Fruit fly (Drosophila melanogaster) whole organism, embryonic: ENCODE data around the gene CG31800.

Experiments
- CG10274 ChIP-seq: fragments of 200-800 bp; sonication (Bioruptor generic); optimal IDR thresholded peaks from 3 replicates; lab custom pipeline; 2017; ENCODE audit warnings: missing biosample characterization, mild to moderate bottlenecking, missing genetic modification characterization
- CG11456 ChIP-seq: fragments of 200-800 bp; sonication (Bioruptor generic); IDR thresholded peaks from 3 replicates; pipeline ENCODE4 v1.3.6; 2022; ENCODE audit warnings: missing biosample characterization, missing genetic modification characterization
- CG12391 ChIP-seq: fragments of 200-800 bp; sonication (Bioruptor generic); optimal IDR thresholded peaks from 3 replicates; lab custom pipeline; 2018; ENCODE audit warnings: missing biosample characterization, mild to moderate bottlenecking, missing genetic modification characterization, moderate library complexity
- CG12769 ChIP-seq: fragments of 200-800 bp; sonication (Bioruptor generic); optimal IDR thresholded peaks from 2 replicates; lab custom pipeline; 2019; ENCODE audit warnings: missing biosample characterization, mild to moderate bottlenecking, missing genetic modification characterization, moderate library complexity
- CG13287 ChIP-seq: fragments of 200-800 bp; sonication (Bioruptor generic); IDR thresholded peaks from 2 replicates; pipeline ENCODE4 v1.3.6; 2022; ENCODE audit warnings: missing biosample characterization, missing genetic modification characterization; ENCODE audit not compliant: partially characterized antibody
- CG1603 ChIP-seq: fragments of 200-800 bp; sonication (Bioruptor generic); optimal IDR thresholded peaks from 2 replicates; lab custom pipeline; 2019; ENCODE audit warnings: missing biosample characterization, mild to moderate bottlenecking, missing genetic modification characterization, moderate library complexity
- CG17912 ChIP-seq: fragments of 200-800 bp; sonication (Bioruptor generic); optimal IDR thresholded peaks from 2 replicates; lab custom pipeline; 2018; ENCODE audit warnings: missing biosample characterization, mild to moderate bottlenecking, missing genetic modification characterization
- CG18476 ChIP-seq: fragments of 200-800 bp; sonication (Bioruptor generic); optimal IDR thresholded peaks from 2 replicates; lab custom pipeline; 2016; ENCODE audit warnings: missing biosample characterization, mild to moderate bottlenecking, missing genetic modification characterization
- CG30431 ChIP-seq: fragments of 200-800 bp; sonication (Bioruptor generic); optimal IDR thresholded peaks from 2 replicates; lab custom pipeline; 2017; ENCODE audit warnings: missing biosample characterization, missing genetic modification characterization
- CG33213 ChIP-seq: fragments of 200-800 bp; sonication (Bioruptor generic); optimal IDR thresholded peaks from 3 replicates; lab custom pipeline; 2016; ENCODE audit warnings: missing biosample characterization, missing genetic modification characterization
- CG3995 ChIP-seq: fragments of 200-800 bp; sonication (Bioruptor generic); optimal IDR thresholded peaks from 3 replicates; lab custom pipeline; 2016; ENCODE audit warnings: missing biosample characterization, missing genetic modification characterization
- CG4282 ChIP-seq: fragments of 200-800 bp; sonication (Bioruptor generic); optimal IDR thresholded peaks from 2 replicates; lab custom pipeline; 2016; ENCODE audit warnings: missing biosample characterization, missing genetic modification characterization
- CG9727 ChIP-seq: fragments of 200-800 bp; sonication (Bioruptor generic); optimal IDR thresholded peaks from 3 replicates; lab custom pipeline; 2017; ENCODE audit warnings: missing biosample characterization, mild to moderate bottlenecking, missing genetic modification characterization
- CHES-1-like ChIP-seq: fragments of 200-800 bp; sonication (Bioruptor generic); optimal IDR thresholded peaks from 2 replicates; lab custom pipeline; 2016; ENCODE audit warnings: missing biosample characterization, missing genetic modification characterization
- D ChIP-seq, 2 experiments: fragments of 200-800 bp in 1 of 2; fragments of >200 bp in 1 of 2; sonication (Bioruptor generic) in 1 of 2; optimal IDR thresholded peaks; 2 replicates in 1 of 2; 3 replicates in 1 of 2; lab custom pipeline; 2017; ENCODE audit warnings: mild to moderate bottlenecking in 1 of 2, missing biosample characterization in 1 of 2, missing genetic modification characterization in 1 of 2, missing genetic modification reagents in 1 of 2
- ERR ChIP-seq: fragments of 200-800 bp; sonication (Bioruptor generic); optimal IDR thresholded peaks from 2 replicates; lab custom pipeline; 2016; ENCODE audit warnings: missing biosample characterization, missing genetic modification characterization
- Eip74EF ChIP-seq, 2 experiments: fragments of 200-800 bp in 1 of 2; fragments of >200 bp in 1 of 2; sonication (Bioruptor generic) in 1 of 2; optimal IDR thresholded peaks; 2 replicates each; lab custom pipeline; 2017 to 2019; ENCODE audit warnings: missing biosample characterization in 2 of 2, missing genetic modification characterization in 2 of 2, mild to moderate bottlenecking in 1 of 2, moderate library complexity in 1 of 2
- Gsc ChIP-seq: fragments of 200-800 bp; sonication (Bioruptor generic); IDR thresholded peaks from 2 replicates; pipeline ENCODE4 v1.3.6; 2022; ENCODE audit warnings: missing biosample characterization, missing genetic modification characterization
- HLH3B ChIP-seq: fragments of 200-800 bp; sonication (Bioruptor generic); IDR thresholded peaks from 2 replicates; pipeline ENCODE4 v1.3.6; 2022; ENCODE audit warnings: missing biosample characterization, missing genetic modification characterization
- Myb ChIP-seq: fragments of 200-800 bp; sonication (Bioruptor generic); optimal IDR thresholded peaks from 2 replicates; lab custom pipeline; 2016; ENCODE audit warnings: missing biosample characterization, missing genetic modification characterization
- Oaz ChIP-seq: fragments of 200-800 bp; sonication (Bioruptor generic); IDR thresholded peaks from 2 replicates; pipeline ENCODE4 v1.3.6; 2022; ENCODE audit warnings: missing biosample characterization, missing genetic modification characterization
- Optix ChIP-seq: fragments of 200-800 bp; sonication (Bioruptor generic); IDR thresholded peaks from 3 replicates; pipeline ENCODE4 v1.3.6; 2022; ENCODE audit warnings: missing biosample characterization, missing genetic modification characterization
- Scr ChIP-seq: fragments of 200-800 bp; sonication (Bioruptor generic); IDR thresholded peaks from 2 replicates; pipeline ENCODE4 v1.3.6; 2022; ENCODE audit warnings: missing biosample characterization, missing genetic modification characterization; ENCODE audit not compliant: partially characterized antibody
- TFAM ChIP-seq: fragments of 200-800 bp; sonication (Bioruptor generic); optimal IDR thresholded peaks from 2 replicates; lab custom pipeline; 2017; ENCODE audit warnings: missing biosample characterization, missing genetic modification characterization, inconsistent platforms
- ara ChIP-seq: fragments of 200-800 bp; sonication (Bioruptor generic); IDR thresholded peaks from 2 replicates; pipeline ENCODE4 v1.3.6; 2022; ENCODE audit warnings: missing biosample characterization, missing genetic modification characterization
- crol ChIP-seq: fragments of 200-800 bp; sonication (Bioruptor generic); IDR thresholded peaks from 2 replicates; pipeline ENCODE4 v1.3.6; 2022; ENCODE audit warnings: missing biosample characterization, missing genetic modification characterization
- crp ChIP-seq, 2 experiments: fragments of 200-800 bp; sonication (Bioruptor generic); optimal IDR thresholded peaks; 2 replicates in 1 of 2; 3 replicates in 1 of 2; lab custom pipeline; 2017; ENCODE audit warnings: missing biosample characterization in 2 of 2, missing genetic modification characterization in 2 of 2, mild to moderate bottlenecking in 1 of 2, moderate library complexity in 1 of 2
- dan ChIP-seq: fragments of 200-800 bp; sonication (Bioruptor generic); IDR thresholded peaks from 2 replicates; pipeline ENCODE4 v1.3.6; 2022; ENCODE audit warnings: missing biosample characterization, missing genetic modification characterization
- fd3F ChIP-seq: fragments of 200-800 bp; sonication (Bioruptor generic); optimal IDR thresholded peaks from 2 replicates; lab custom pipeline; 2018; ENCODE audit warnings: missing biosample characterization, mild to moderate bottlenecking, missing genetic modification characterization, moderate library complexity
- ftz-f1 ChIP-seq: fragments of 200-800 bp; sonication (Bioruptor generic); optimal IDR thresholded peaks from 2 replicates; lab custom pipeline; 2016; ENCODE audit warnings: missing biosample characterization, missing genetic modification characterization
- gem ChIP-seq: fragments of 200-800 bp; sonication (Bioruptor generic); optimal IDR thresholded peaks from 2 replicates; lab custom pipeline; 2019; ENCODE audit warnings: missing biosample characterization, mild to moderate bottlenecking, missing genetic modification characterization, moderate library complexity
- gfzf ChIP-seq: fragments of 200-800 bp; sonication (Bioruptor generic); optimal IDR thresholded peaks from 2 replicates; lab custom pipeline; 2016; ENCODE audit warnings: missing biosample characterization, mild to moderate bottlenecking, missing genetic modification characterization, moderate library complexity
- lab ChIP-seq: fragments of 200-800 bp; sonication (Bioruptor generic); optimal IDR thresholded peaks from 3 replicates; lab custom pipeline; 2017; ENCODE audit warnings: missing biosample characterization, missing genetic modification characterization, mild to moderate bottlenecking, moderate library complexity, missing genetic modification reagents
- lmd ChIP-seq: fragments of 200-800 bp; sonication (Bioruptor generic); IDR thresholded peaks from 2 replicates; pipeline ENCODE4 v1.3.6; 2022; ENCODE audit warnings: missing biosample characterization, missing genetic modification characterization
- nau ChIP-seq: fragments of 200-800 bp; sonication (Bioruptor generic); optimal IDR thresholded peaks from 3 replicates; lab custom pipeline; 2017; ENCODE audit warnings: missing biosample characterization, mild to moderate bottlenecking, missing genetic modification characterization, missing genetic modification reagents
- nerfin-1 ChIP-seq: fragments of 200-800 bp; sonication (Bioruptor generic); optimal IDR thresholded peaks from 3 replicates; lab custom pipeline; 2019; ENCODE audit warnings: missing biosample characterization, mild to moderate bottlenecking, missing genetic modification characterization, moderate library complexity
- oc ChIP-seq: fragments of 200-800 bp; sonication (Bioruptor generic); optimal IDR thresholded peaks from 2 replicates; lab custom pipeline; 2018; ENCODE audit warnings: missing biosample characterization, mild to moderate bottlenecking, missing genetic modification characterization, moderate library complexity
- p53 ChIP-seq: fragments of 200-800 bp; sonication (Bioruptor generic); optimal IDR thresholded peaks from 2 replicates; lab custom pipeline; 2016; ENCODE audit warnings: missing biosample characterization, missing genetic modification characterization
- peb ChIP-seq: fragments of 200-800 bp; sonication (Bioruptor generic); IDR thresholded peaks from 2 replicates; pipeline ENCODE4 v1.3.6; 2022; ENCODE audit warnings: missing biosample characterization, missing genetic modification characterization
- pfk ChIP-seq: fragments of 200-800 bp; sonication (Bioruptor generic); optimal IDR thresholded peaks from 2 replicates; lab custom pipeline; 2018; ENCODE audit warnings: missing biosample characterization, mild to moderate bottlenecking, missing genetic modification characterization, moderate library complexity
- phol ChIP-seq: fragments of 200-800 bp; sonication (Bioruptor generic); optimal IDR thresholded peaks from 3 replicates; lab custom pipeline; 2018; ENCODE audit warnings: missing biosample characterization, mild to moderate bottlenecking, missing genetic modification characterization, moderate library complexity
- pita ChIP-seq: fragments of 200-800 bp; sonication (Bioruptor generic); optimal IDR thresholded peaks from 2 replicates; lab custom pipeline; 2017; ENCODE audit warnings: missing biosample characterization, mild to moderate bottlenecking, missing genetic modification characterization
- psq ChIP-seq: fragments of 200-800 bp; sonication (Bioruptor generic); optimal IDR thresholded peaks from 2 replicates; lab custom pipeline; 2017; ENCODE audit warnings: missing biosample characterization, missing genetic modification characterization
- run ChIP-seq: fragments of 200-800 bp; sonication (Bioruptor generic); optimal IDR thresholded peaks from 3 replicates; lab custom pipeline; 2018; ENCODE audit warnings: missing biosample characterization, mild to moderate bottlenecking, missing genetic modification characterization
- scrt ChIP-seq: fragments of 200-800 bp; sonication (Bioruptor generic); optimal IDR thresholded peaks from 2 replicates; lab custom pipeline; 2018; ENCODE audit warnings: missing biosample characterization, mild to moderate bottlenecking, missing genetic modification characterization, moderate library complexity
- sim ChIP-seq: fragments of 200-800 bp; sonication (Bioruptor generic); IDR thresholded peaks from 2 replicates; pipeline ENCODE4 v1.3.6; 2022; ENCODE audit warnings: missing biosample characterization, missing genetic modification characterization
- sisA ChIP-seq: fragments of 200-800 bp; sonication (Bioruptor generic); IDR thresholded peaks from 2 replicates; pipeline ENCODE4 v1.3.6; 2022; ENCODE audit warnings: missing biosample characterization, missing genetic modification characterization
- ssp ChIP-seq: fragments of 200-800 bp; sonication (Bioruptor generic); IDR thresholded peaks from 2 replicates; pipeline ENCODE4 v1.3.6; 2022; ENCODE audit warnings: missing biosample characterization, missing genetic modification characterization
- ttk ChIP-seq: fragments of 200-800 bp; sonication (Bioruptor generic); IDR thresholded peaks from 2 replicates; pipeline ENCODE4 v2.1.2; 2022; ENCODE audit warnings: missing biosample characterization, missing genetic modification characterization
- zfh2 ChIP-seq: fragments of 200-800 bp; sonication (Bioruptor generic); optimal IDR thresholded peaks from 2 replicates; lab custom pipeline; 2016; ENCODE audit warnings: missing biosample characterization, missing genetic modification characterization

Gene CG31800

dm6 chr2L:19002959-19003371 is 31.4 kb downstream of the CG31800 start, which contains the start of gene CG31793 (continued):
- peak; percentile 8 for TF ChIP-seq nerfin-1 (tag; lab: Kevin White, UChicago)
- no peak for TF ChIP-seq sim (GFP tag; lab: Robert Waterston, UW)
- TF ChIP-seq run (tag; lab: Kevin White, UChicago), result no peak
- TF ChIP-seq crp (GFP tag; optimal IDR thresholded peaks at IDR 0.05; lab: Kevin White, UChicago), result peak in 1 of 2 experiments; percentile 81
- TF ChIP-seq TFAM (GFP tag; lab: Kevin White, UChicago), result no peak
- TF ChIP-seq CG9727 (GFP tag; lab: Kevin White, UChicago), result peak; percentile 51
- TF ChIP-seq CG18476, result no peak
- TF ChIP-seq gfzf (GFP tag; lab: Kevin White, UChicago), result no peak
- no peak for TF ChIP-seq CG3995
- TF ChIP-seq scrt (GFP tag; lab: Kevin White, UChicago), result peak; percentile 33
- no peak for TF ChIP-seq CG30431 (GFP tag; lab: Kevin White, UChicago)
- TF ChIP-seq CG11456, result peak; percentile 53; the same call in 1 of the 3 replicates
- no peak for TF ChIP-seq lmd (GFP tag; lab: Robert Waterston, UW)
- no peak for TF ChIP-seq Gsc (GFP tag; lab: Robert Waterston, UW)
- TF ChIP-seq p53 (GFP tag; lab: Kevin White, UChicago), result no peak
- TF ChIP-seq Eip74EF (GFP tag; optimal IDR thresholded peaks at IDR 0.05; lab: Kevin White, UChicago), result no peak
- TF ChIP-seq zfh2 (GFP tag; lab: Kevin White, UChicago), result no peak
- no peak for TF ChIP-seq ERR (GFP tag; lab: Kevin White, UChicago)
- TF ChIP-seq ara, result no peak
- TF ChIP-seq CG17912 (GFP tag; lab: Kevin White, UChicago), result no peak
- TF ChIP-seq ttk (GFP tag; lab: Robert Waterston, UW), result no peak
- TF ChIP-seq HLH3B (GFP tag; lab: Robert Waterston, UW), result peak; percentile 25; the same call in 1 of the 2 replicates
- peak; percentile 45 for TF ChIP-seq fd3F (GFP tag; lab: Kevin White, UChicago)
- no peak for TF ChIP-seq psq (GFP tag; lab: Kevin White, UChicago)
- TF ChIP-seq lab (GFP tag; lab: Kevin White, UChicago), result peak; percentile 73
- TF ChIP-seq CG33213, result no peak
- TF ChIP-seq CG13287, result peak; percentile 45; the same call in 1 of the 2 replicates
- no peak for TF ChIP-seq ssp
- no peak for TF ChIP-seq CG12769
- no peak for TF ChIP-seq pita
- no peak for TF ChIP-seq Myb (GFP tag; lab: Kevin White, UChicago)
- TF ChIP-seq CG12391 (tag; lab: Kevin White, UChicago), result peak; percentile 59
- no peak for TF ChIP-seq CG1603 (tag; lab: Kevin White, UChicago)
- no peak for TF ChIP-seq pfk (GFP tag; lab: Kevin White, UChicago)
- no peak for TF ChIP-seq D (optimal IDR thresholded peaks at IDR 0.05; lab: Kevin White, UChicago)
- no peak for TF ChIP-seq D (GFP tag; optimal IDR thresholded peaks at IDR 0.05; lab: Kevin White, UChicago)
- TF ChIP-seq dan (GFP tag; lab: Robert Waterston, UW), result no peak
- TF ChIP-seq CHES-1-like, result no peak
- no peak for TF ChIP-seq crol (GFP tag; lab: Robert Waterston, UW)
- TF ChIP-seq oc (tag; lab: Kevin White, UChicago), result no peak
- no peak for TF ChIP-seq Optix (GFP tag; lab: Robert Waterston, UW)
- TF ChIP-seq phol, result peak; percentile 46
- no peak for TF ChIP-seq Oaz (GFP tag; lab: Robert Waterston, UW)
- TF ChIP-seq Scr (GFP tag; lab: Robert Waterston, UW), result no peak
- TF ChIP-seq peb (GFP tag; lab: Robert Waterston, UW), result no peak
- peak; percentile 83 for TF ChIP-seq ftz-f1 (GFP tag; lab: Kevin White, UChicago)
- no peak for TF ChIP-seq CG10274 (GFP tag; lab: Kevin White, UChicago)
- TF ChIP-seq nau (GFP tag; lab: Kevin White, UChicago), result no peak
- TF ChIP-seq sisA (GFP tag; lab: Robert Waterston, UW), result no peak
- TF ChIP-seq gem (tag; lab: Kevin White, UChicago), result peak; percentile 72
- no peak for TF ChIP-seq CG4282 (GFP tag; lab: Kevin White, UChicago)
